Worm (Caenorhabditis elegans) whole organism, young adult: Measurements from ENCODE around the gene T05B9.1.
A peak's percentile ranks its signal among the peaks of the same experiment; 100 is the strongest.

ENCODE experiments used
- B0019.2 ChIP-seq: fragments of 200-800 bp; sonication (Bioruptor generic); conservative IDR thresholded peaks from 2 replicates; pipeline ENCODE4 v1.3.6; 2022; ENCODE audit warnings: missing genetic modification reagents, missing genetic modification characterization, missing compliant biosample characterization
- B0336.3 ChIP-seq: fragments of 200-800 bp; sonication (Bioruptor generic); IDR thresholded peaks from 2 replicates; pipeline ENCODE4 v1.3.6; 2022; ENCODE audit warnings: missing genetic modification characterization, missing compliant biosample characterization
- F55B11.4 ChIP-seq: sonication (generic microtip); optimal IDR thresholded peaks from 2 replicates; lab custom pipeline; 2016; ENCODE audit warnings: missing compliant biosample characterization, missing genetic modification characterization, borderline replicate concordance; ENCODE audit not compliant: insufficient read depth
- K12H6.12 ChIP-seq: fragments of 200-800 bp; sonication (Bioruptor generic); optimal IDR thresholded peaks from 2 replicates; lab custom pipeline; 2018; ENCODE audit warnings: mild to moderate bottlenecking, missing genetic modification characterization, missing compliant biosample characterization
- T07F8.4 ChIP-seq: sonication (generic microtip); optimal IDR thresholded peaks from 2 replicates; lab custom pipeline; 2016; ENCODE audit warnings: mild to moderate bottlenecking, missing genetic modification characterization, moderate library complexity, missing compliant biosample characterization
- Y53G8AR.9 ChIP-seq: fragments of 200-800 bp; sonication (Bioruptor generic); conservative IDR thresholded peaks from 2 replicates; pipeline ENCODE4 v1.3.6; 2022; ENCODE audit warnings: missing genetic modification reagents, missing genetic modification characterization, missing compliant biosample characterization
- Y56A3A.18 ChIP-seq: fragments of 200-800 bp; sonication (Bioruptor generic); IDR thresholded peaks from 2 replicates; pipeline ENCODE4 v1.3.6; 2022; ENCODE audit warnings: missing genetic modification reagents, missing genetic modification characterization, missing compliant biosample characterization
- Y95B8A.8 ChIP-seq: fragments of 200-800 bp; sonication (Bioruptor generic); IDR thresholded peaks from 2 replicates; pipeline ENCODE4 v1.3.6; 2022; ENCODE audit warnings: missing genetic modification reagents, missing genetic modification characterization, missing compliant biosample characterization
- akir-1 ChIP-seq: fragments of 200-800 bp; sonication (Bioruptor generic); optimal IDR thresholded peaks from 2 replicates; lab custom pipeline; 2018; ENCODE audit warnings: mild to moderate bottlenecking, missing genetic modification characterization, moderate library complexity, missing compliant biosample characterization
- ama-1 ChIP-seq, 3 experiments: fragments of 150-350 bp in 1 of 3; sonication (generic microtip) in 2 of 3; optimal IDR thresholded peaks; 2 replicates each; lab custom pipeline; 2014 to 2018; ENCODE audit warnings: missing biosample characterization in 2 of 3, missing genetic modification characterization in 2 of 3, missing genetic modification reagents in 2 of 3
- atf-7 ChIP-seq: sonication (generic microtip); optimal IDR thresholded peaks from 2 replicates; lab custom pipeline; 2017; ENCODE audit warnings: mild to moderate bottlenecking, missing genetic modification characterization, missing compliant biosample characterization
- attf-3 ChIP-seq: fragments of 200-800 bp; sonication (Bioruptor generic); conservative IDR thresholded peaks from 2 replicates; pipeline ENCODE4 v1.3.6; 2022; ENCODE audit warnings: missing genetic modification reagents, missing genetic modification characterization, missing compliant biosample characterization
- attf-6 ChIP-seq: fragments of 200-800 bp; sonication (Bioruptor generic); IDR thresholded peaks from 2 replicates; pipeline ENCODE4 v1.3.6; 2022; ENCODE audit warnings: missing genetic modification reagents, missing genetic modification characterization, missing compliant biosample characterization
- bed-1 ChIP-seq: fragments of 200-800 bp; sonication (Bioruptor generic); IDR thresholded peaks from 2 replicates; pipeline ENCODE4 v1.3.6; 2022; ENCODE audit warnings: missing genetic modification reagents, missing genetic modification characterization, missing compliant biosample characterization
- cebp-1 ChIP-seq, 2 experiments: fragments of 200-800 bp in 1 of 2; sonication (Bioruptor generic) in 1 of 2; sonication (generic microtip) in 1 of 2; IDR thresholded peaks in 1 of 2; optimal IDR thresholded peaks in 1 of 2; 2 replicates each; pipeline versions ENCODE4 v1.3.6 to Lab custom; 2017 to 2022; ENCODE audit warnings: missing compliant biosample characterization in 2 of 2, missing genetic modification characterization in 2 of 2, mild to moderate bottlenecking in 1 of 2, missing genetic modification reagents in 1 of 2, moderate library complexity in 1 of 2
- cebp-2 ChIP-seq: fragments of 200-800 bp; sonication (Bioruptor generic); IDR thresholded peaks from 2 replicates; pipeline ENCODE4 v1.3.6; 2022; ENCODE audit warnings: missing genetic modification characterization, missing compliant biosample characterization
- ceh-40 ChIP-seq: fragments of 200-800 bp; sonication (Bioruptor generic); IDR thresholded peaks from 2 replicates; pipeline ENCODE4 v1.3.6; 2022; ENCODE audit warnings: missing genetic modification characterization, missing compliant biosample characterization
- die-1 ChIP-seq: sonication (generic microtip); optimal IDR thresholded peaks from 2 replicates; lab custom pipeline; 2016; ENCODE audit warnings: missing genotype, mild to moderate bottlenecking, missing genetic modification characterization, missing compliant biosample characterization
- dpff-1 ChIP-seq: sonication (generic microtip); optimal IDR thresholded peaks from 2 replicates; lab custom pipeline; 2017; ENCODE audit warnings: mild to moderate bottlenecking, missing genetic modification characterization, missing compliant biosample characterization
- dpl-1 ChIP-seq: fragments of 150-350 bp; optimal IDR thresholded peaks from 2 replicates; lab custom pipeline; 2014; ENCODE audit warnings: missing biosample characterization, missing genetic modification reagents, missing genetic modification characterization
- fkh-3 ChIP-seq: sonication (generic microtip); optimal IDR thresholded peaks from 2 replicates; lab custom pipeline; 2016; ENCODE audit warnings: mild to moderate bottlenecking, missing genetic modification characterization, missing compliant biosample characterization
- him-1 ChIP-seq: sonication (generic microtip); optimal IDR thresholded peaks from 2 replicates; lab custom pipeline; 2016; ENCODE audit warnings: missing genotype, missing genetic modification reagents, missing genetic modification characterization, missing compliant biosample characterization
- hlh-26 ChIP-seq: fragments of 200-800 bp; sonication (Bioruptor generic); conservative IDR thresholded peaks from 2 replicates; pipeline ENCODE4 v1.3.6; 2022; ENCODE audit warnings: missing genetic modification reagents, missing genetic modification characterization, missing compliant biosample characterization
- hsf-1 ChIP-seq: fragments of 200-800 bp; sonication (Bioruptor generic); IDR thresholded peaks from 2 replicates; pipeline ENCODE4 v1.3.6; 2022; ENCODE audit warnings: missing genetic modification reagents, missing genetic modification characterization, missing compliant biosample characterization
- lag-1 ChIP-seq: fragments of 200-800 bp; sonication (Bioruptor generic); IDR thresholded peaks from 2 replicates; pipeline ENCODE4 v1.3.6; 2022; ENCODE audit warnings: missing genetic modification reagents, missing genetic modification characterization, missing compliant biosample characterization
- let-526 ChIP-seq: fragments of 200-800 bp; sonication (Bioruptor generic); IDR thresholded peaks from 2 replicates; pipeline ENCODE4 v1.3.6; 2022; ENCODE audit warnings: missing genetic modification reagents, missing genetic modification characterization, missing compliant biosample characterization
- let-607 ChIP-seq, 2 experiments: fragments of 200-800 bp in 1 of 2; sonication (Bioruptor generic) in 1 of 2; sonication (generic microtip) in 1 of 2; optimal IDR thresholded peaks; 2 replicates each; lab custom pipeline; 2016 to 2018; ENCODE audit warnings: mild to moderate bottlenecking in 2 of 2, missing compliant biosample characterization in 2 of 2, missing genetic modification characterization in 2 of 2, moderate library complexity in 2 of 2, missing genotype in 1 of 2
- lin-35 ChIP-seq, 3 experiments: fragments of 150-350 bp in 2 of 3; sonication (generic microtip) in 1 of 3; optimal IDR thresholded peaks; 2 replicates each; lab custom pipeline; 2014 to 2018; ENCODE audit warnings: missing biosample characterization in 3 of 3, missing genetic modification characterization in 3 of 3, missing genetic modification reagents in 3 of 3
- lin-40 ChIP-seq: sonication (generic microtip); optimal IDR thresholded peaks from 2 replicates; lab custom pipeline; 2016; ENCODE audit warnings: missing genetic modification characterization, mild to moderate bottlenecking, missing compliant biosample characterization, missing genotype, missing genetic modification reagents
- lin-54 ChIP-seq: fragments of 200-800 bp; sonication (Bioruptor generic); optimal IDR thresholded peaks from 2 replicates; lab custom pipeline; 2018; ENCODE audit warnings: mild to moderate bottlenecking, missing genetic modification characterization, missing compliant biosample characterization
- lsy-27 ChIP-seq: sonication (generic microtip); optimal IDR thresholded peaks from 2 replicates; lab custom pipeline; 2017; ENCODE audit warnings: missing genetic modification characterization, mild to moderate bottlenecking, missing compliant biosample characterization, antibody characterized with exemption, missing genotype, borderline replicate concordance; ENCODE audit not compliant: insufficient read depth
- madf-10 ChIP-seq: sonication (generic microtip); optimal IDR thresholded peaks from 2 replicates; lab custom pipeline; 2016; ENCODE audit warnings: mild to moderate bottlenecking, missing genetic modification characterization, missing compliant biosample characterization
- madf-6 ChIP-seq: fragments of 200-800 bp; sonication (Bioruptor generic); IDR thresholded peaks from 2 replicates; pipeline ENCODE4 v1.3.6; 2022; ENCODE audit warnings: missing genetic modification reagents, missing genetic modification characterization, missing compliant biosample characterization
- mcd-1 ChIP-seq: fragments of 200-800 bp; sonication (Bioruptor generic); IDR thresholded peaks from 2 replicates; pipeline ENCODE4 v1.3.6; 2022; ENCODE audit warnings: missing genetic modification reagents, missing genetic modification characterization, missing compliant biosample characterization
- mel-28 ChIP-seq: sonication (generic microtip); optimal IDR thresholded peaks from 2 replicates; lab custom pipeline; 2016; ENCODE audit warnings: borderline replicate concordance, mild to moderate bottlenecking, missing genetic modification characterization, missing compliant biosample characterization
- mes-4 ChIP-seq: sonication (generic microtip); optimal IDR thresholded peaks from 2 replicates; lab custom pipeline; 2016; ENCODE audit warnings: missing genotype, missing genetic modification characterization, missing compliant biosample characterization
- mxl-1 ChIP-seq: sonication (generic microtip); optimal IDR thresholded peaks from 2 replicates; lab custom pipeline; 2016; ENCODE audit warnings: missing genetic modification characterization, missing compliant biosample characterization
- nhr-179 ChIP-seq: sonication (generic microtip); optimal IDR thresholded peaks from 2 replicates; lab custom pipeline; 2016; ENCODE audit warnings: mild to moderate bottlenecking, missing genetic modification characterization, missing compliant biosample characterization
- nhr-27 ChIP-seq: fragments of 200-800 bp; sonication (Bioruptor generic); optimal IDR thresholded peaks from 2 replicates; lab custom pipeline; 2018; ENCODE audit warnings: mild to moderate bottlenecking, missing genetic modification characterization, moderate library complexity, missing compliant biosample characterization
- rcor-1 ChIP-seq: fragments of 200-800 bp; sonication (Bioruptor generic); IDR thresholded peaks from 2 replicates; pipeline ENCODE4 v1.3.6; 2022; ENCODE audit warnings: missing genetic modification reagents, missing genetic modification characterization, missing compliant biosample characterization
- sea-2 ChIP-seq: fragments of 200-800 bp; sonication (Bioruptor generic); IDR thresholded peaks from 2 replicates; pipeline ENCODE4 v1.3.6; 2022; ENCODE audit warnings: missing genetic modification characterization, missing compliant biosample characterization
- snpc-3.4 ChIP-seq: sonication (generic microtip); optimal IDR thresholded peaks from 2 replicates; lab custom pipeline; 2017; ENCODE audit warnings: missing genetic modification characterization, mild to moderate bottlenecking, missing compliant biosample characterization, antibody characterized with exemption, moderate library complexity, missing genotype, missing genetic modification reagents
- sptf-2 ChIP-seq: fragments of 200-800 bp; sonication (Bioruptor generic); optimal IDR thresholded peaks from 2 replicates; lab custom pipeline; 2018; ENCODE audit warnings: mild to moderate bottlenecking, missing genetic modification characterization, missing compliant biosample characterization
- xnd-1 ChIP-seq: sonication (generic microtip); optimal IDR thresholded peaks from 2 replicates; lab custom pipeline; 2016; ENCODE audit warnings: missing genotype, missing genetic modification reagents, missing genetic modification characterization, missing compliant biosample characterization
- zim-3 ChIP-seq: sonication (generic microtip); optimal IDR thresholded peaks from 2 replicates; lab custom pipeline; 2017; ENCODE audit warnings: mild to moderate bottlenecking, missing genetic modification characterization, moderate library complexity, missing compliant biosample characterization
- ztf-22 ChIP-seq: fragments of 200-800 bp; sonication (Bioruptor generic); optimal IDR thresholded peaks from 2 replicates; lab custom pipeline; 2018; ENCODE audit warnings: mild to moderate bottlenecking, missing genetic modification characterization, moderate library complexity, missing compliant biosample characterization

Gene T05B9.1

ce11 chrII:11226379-11226778, 34.6 kb downstream of the T05B9.1 start, which contains the start of gene T06D8.2:
Gene T06D8.2, plus strand, starts transcription at chrII:11226679.
- TF ChIP-seq lag-1 (GFP tag; lab: Robert Waterston, UW) (no peak), let-526 (GFP tag; lab: Robert Waterston, UW) (no peak), ceh-40 (GFP tag; lab: Robert Waterston, UW) (no peak), dpff-1 (no peak), lin-54 (GFP tag; lab: Kevin White, UChicago) (no peak), dpl-1 (GFP tag; lab: Kevin White, UChicago) (no peak), madf-10 (no peak), zim-3 (tag; lab: Kevin White, UChicago) (no peak), Y95B8A.8 (GFP tag; lab: Robert Waterston, UW) (no peak), atf-7 (no peak), lin-40 (no peak), mel-28 (tag; lab: Kevin White, UChicago) (no peak)

ce11 chrII:11224045-11224481, 36.9 kb downstream of the T05B9.1 start:
- TF ChIP-seq hsf-1 (GFP tag; lab: Robert Waterston, UW), result peak; percentile 52
- TF ChIP-seq snpc-3.4 (tag; lab: Kevin White, UChicago), result peak; percentile 98
- no peak for TF ChIP-seq sea-2 (GFP tag; lab: Robert Waterston, UW)
- peak; percentile 93 for TF ChIP-seq attf-6 (GFP tag; lab: Robert Waterston, UW)
- no peak for TF ChIP-seq ztf-22 (GFP tag; lab: Kevin White, UChicago)
- TF ChIP-seq B0019.2 (GFP tag; lab: Robert Waterston, UW), result peak; percentile 61
- no peak for TF ChIP-seq mxl-1 (tag; lab: Kevin White, UChicago)
- no peak for TF ChIP-seq cebp-1 (GFP tag; IDR thresholded peaks at IDR 0.05; lab: Robert Waterston, UW)
- no peak for TF ChIP-seq cebp-1 (tag; optimal IDR thresholded peaks at IDR 0.05; lab: Kevin White, UChicago)
- TF ChIP-seq nhr-27 (tag; lab: Kevin White, UChicago), result no peak
- no peak for TF ChIP-seq sptf-2
- peak; percentile 27 for TF ChIP-seq die-1
- TF ChIP-seq cebp-2 (GFP tag; lab: Robert Waterston, UW), result no peak
- no peak for TF ChIP-seq F55B11.4 (tag; lab: Kevin White, UChicago)
- TF ChIP-seq nhr-179 (tag; lab: Kevin White, UChicago), result peak; percentile 11
- peak in 1 of 3 experiments; percentile 49 for TF ChIP-seq lin-35 (GFP tag; optimal IDR thresholded peaks at IDR 0.05; lab: Kevin White, UChicago)
- no peak; the same call in 1 of the 2 replicates for TF ChIP-seq Y53G8AR.9
- peak; percentile 50 to 68 for TF ChIP-seq let-607 (tag; optimal IDR thresholded peaks at IDR 0.05; lab: Kevin White, UChicago)
- TF ChIP-seq xnd-1 (tag; lab: Kevin White, UChicago), result peak; percentile 82
- TF ChIP-seq hlh-26 (GFP tag; lab: Robert Waterston, UW), result no peak
- peak; percentile 99 for TF ChIP-seq him-1 (tag; lab: Kevin White, UChicago)
- TF ChIP-seq ama-1 (optimal IDR thresholded peaks at IDR 0.05; lab: Kevin White, UChicago), result peak; percentile 95
- no peak for TF ChIP-seq ama-1 (GFP tag; optimal IDR thresholded peaks at IDR 0.05; lab: Kevin White, UChicago)
- peak; percentile 66; the same call in 1 of the 2 replicates for TF ChIP-seq Y56A3A.18
- TF ChIP-seq mes-4 (tag; lab: Kevin White, UChicago), result peak; percentile 29
- TF ChIP-seq T07F8.4 (tag; lab: Kevin White, UChicago), result no peak
- TF ChIP-seq akir-1 (GFP tag; lab: Kevin White, UChicago), result no peak
- peak; percentile 91 for TF ChIP-seq rcor-1 (GFP tag; lab: Robert Waterston, UW)
- TF ChIP-seq lsy-27, result no peak
- TF ChIP-seq madf-6 (GFP tag; lab: Robert Waterston, UW), result peak; percentile 97
- TF ChIP-seq mcd-1, result peak; percentile 88
- TF ChIP-seq B0336.3 (GFP tag; lab: Robert Waterston, UW), result peak; percentile 96
- TF ChIP-seq attf-3 (GFP tag; lab: Robert Waterston, UW), result peak; percentile 62
- no peak for TF ChIP-seq fkh-3
- TF ChIP-seq dpl-1 (GFP tag; lab: Kevin White, UChicago), result no peak
- TF ChIP-seq K12H6.12 (tag; lab: Kevin White, UChicago), result peak; percentile 38
- peak; percentile 85 for TF ChIP-seq lin-54 (GFP tag; lab: Kevin White, UChicago)
- no peak for TF ChIP-seq bed-1 (GFP tag; lab: Robert Waterston, UW)
